Worm (Caenorhabditis elegans) whole organism, young adult: ENCODE data around the gene mig-10.
"Not testable (repeated sequence)": the region's sequence is repeated elsewhere in the genome, so short reads cannot be mapped to it uniquely, and the experiment has no call there.

Experiments used
- F55B11.4 ChIP-seq: sonication (generic microtip); optimal IDR thresholded peaks from 2 replicates; lab custom pipeline; 2016; ENCODE audit warnings: missing compliant biosample characterization, missing genetic modification characterization, borderline replicate concordance; ENCODE audit not compliant: insufficient read depth
- F57C9.4 ChIP-seq: sonication (generic microtip); optimal IDR thresholded peaks from 2 replicates; lab custom pipeline; 2017; ENCODE audit warnings: mild to moderate bottlenecking, missing genetic modification characterization, missing compliant biosample characterization
- K11D2.4 ChIP-seq: fragments of 200-800 bp; sonication (Bioruptor generic); IDR thresholded peaks from 2 replicates; pipeline ENCODE4 v1.3.6; 2022; ENCODE audit warnings: missing genetic modification reagents, missing genetic modification characterization, missing compliant biosample characterization
- K12H6.12 ChIP-seq: fragments of 200-800 bp; sonication (Bioruptor generic); optimal IDR thresholded peaks from 2 replicates; lab custom pipeline; 2018; ENCODE audit warnings: mild to moderate bottlenecking, missing genetic modification characterization, missing compliant biosample characterization
- T07F8.4 ChIP-seq: sonication (generic microtip); optimal IDR thresholded peaks from 2 replicates; lab custom pipeline; 2016; ENCODE audit warnings: mild to moderate bottlenecking, missing genetic modification characterization, moderate library complexity, missing compliant biosample characterization
- dox-1 ChIP-seq: fragments of 200-800 bp; sonication (Bioruptor generic); IDR thresholded peaks from 2 replicates; pipeline ENCODE4 v1.3.6; 2022; ENCODE audit warnings: missing genetic modification reagents, missing genetic modification characterization, missing compliant biosample characterization
- hlh-26 ChIP-seq: fragments of 200-800 bp; sonication (Bioruptor generic); conservative IDR thresholded peaks from 2 replicates; pipeline ENCODE4 v1.3.6; 2022; ENCODE audit warnings: missing genetic modification reagents, missing genetic modification characterization, missing compliant biosample characterization
- nfyb-1 ChIP-seq: fragments of 200-800 bp; sonication (Bioruptor generic); IDR thresholded peaks from 2 replicates; pipeline ENCODE4 v1.3.6; 2022; ENCODE audit warnings: missing genetic modification reagents, missing genetic modification characterization, missing compliant biosample characterization
- snpc-1.1 ChIP-seq: sonication (generic microtip); optimal IDR thresholded peaks from 2 replicates; lab custom pipeline; 2017; ENCODE audit warnings: missing genetic modification characterization, mild to moderate bottlenecking, missing compliant biosample characterization, antibody characterized with exemption, moderate library complexity, missing genotype, missing genetic modification reagents; ENCODE audit not compliant: insufficient read depth
- ztf-26 ChIP-seq: sonication (generic microtip); optimal IDR thresholded peaks from 2 replicates; lab custom pipeline; 2017; ENCODE audit warnings: missing genetic modification characterization, missing compliant biosample characterization

DNA sequence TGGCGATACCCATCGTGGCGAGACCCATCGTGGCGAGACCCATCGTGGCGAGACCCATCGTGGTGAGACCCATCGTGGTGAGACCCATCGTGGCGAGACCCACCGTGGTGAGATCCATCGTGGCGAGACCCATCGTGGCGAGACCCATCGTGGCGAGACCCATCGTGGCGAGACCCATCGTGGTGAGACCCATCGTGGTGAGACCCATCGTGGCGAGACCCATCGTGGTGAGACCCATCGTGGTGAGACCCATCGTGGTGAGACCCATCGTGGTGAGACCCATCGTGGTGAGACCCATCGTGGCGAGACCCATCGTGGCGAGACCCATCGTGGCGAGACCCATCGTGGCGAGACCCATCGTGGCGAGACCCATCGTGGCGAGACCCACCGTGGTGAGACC, 56.7 kb downstream of the mig-10 start:
- not testable (repeated sequence) for TF ChIP-seq F55B11.4; snpc-1.1; dox-1 (GFP tag; lab: Robert Waterston, UW); K11D2.4 (GFP tag; lab: Robert Waterston, UW); F57C9.4 (tag; lab: Kevin White, UChicago); K12H6.12 (tag; lab: Kevin White, UChicago); T07F8.4; hlh-26 (GFP tag; lab: Robert Waterston, UW); ztf-26 (tag; lab: Kevin White, UChicago); nfyb-1 (GFP tag; lab: Robert Waterston, UW)
